Worm (Caenorhabditis elegans) whole organism, L2 larva: ENCODE data around the gene F28H6.4.

Experiments used
- C34F6.9 ChIP-seq: fragments of 150-350 bp; optimal IDR thresholded peaks from 2 replicates; lab custom pipeline; 2014; ENCODE audit warnings: missing biosample characterization, missing genetic modification characterization
- F13H6.1 ChIP-seq: sonication (generic microtip); optimal IDR thresholded peaks from 2 replicates; lab custom pipeline; 2016; ENCODE audit warnings: missing genetic modification characterization, missing compliant biosample characterization
- R02D3.7 ChIP-seq: fragments of 150-350 bp; optimal IDR thresholded peaks from 2 replicates; lab custom pipeline; 2014; ENCODE audit warnings: missing biosample characterization, missing genetic modification characterization
- Y55F3AM.14 ChIP-seq: fragments of 200-800 bp; sonication (Bioruptor generic); optimal IDR thresholded peaks from 2 replicates; lab custom pipeline; 2018; ENCODE audit warnings: mild to moderate bottlenecking, missing genetic modification characterization, missing compliant biosample characterization
- ZK546.5 ChIP-seq: sonication (generic microtip); optimal IDR thresholded peaks from 2 replicates; lab custom pipeline; 2017; ENCODE audit warnings: missing biosample characterization, missing genetic modification characterization
- alr-1 ChIP-seq: fragments of 150-350 bp; optimal IDR thresholded peaks from 2 replicates; lab custom pipeline; 2014; ENCODE audit warnings: missing biosample characterization, missing genetic modification characterization
- aly-2 ChIP-seq: fragments of 150-350 bp; optimal IDR thresholded peaks from 2 replicates; lab custom pipeline; 2014; ENCODE audit warnings: missing biosample characterization, missing genetic modification characterization
- blmp-1 ChIP-seq: sonication (generic microtip); optimal IDR thresholded peaks from 2 replicates; lab custom pipeline; 2017; ENCODE audit warnings: missing genetic modification characterization, mild to moderate bottlenecking, missing compliant biosample characterization, antibody characterized with exemption, moderate library complexity; ENCODE audit not compliant: insufficient read depth
- ceh-16 ChIP-seq: fragments of 150-350 bp; optimal IDR thresholded peaks from 2 replicates; lab custom pipeline; 2014; ENCODE audit warnings: missing biosample characterization, missing genetic modification characterization
- ceh-82 ChIP-seq: fragments of 150-350 bp; optimal IDR thresholded peaks from 2 replicates; lab custom pipeline; 2014; ENCODE audit warnings: missing biosample characterization, missing genetic modification characterization
- crh-2 ChIP-seq: sonication (generic microtip); optimal IDR thresholded peaks from 2 replicates; lab custom pipeline; 2017; ENCODE audit warnings: missing biosample characterization, missing genetic modification characterization
- dmd-4 ChIP-seq: sonication (generic microtip); optimal IDR thresholded peaks from 2 replicates; lab custom pipeline; 2017; ENCODE audit warnings: missing biosample characterization, missing genetic modification characterization
- egl-27 ChIP-seq: sonication (generic microtip); optimal IDR thresholded peaks from 3 replicates; lab custom pipeline; 2017; ENCODE audit warnings: missing biosample characterization, missing genetic modification reagents, missing genetic modification characterization
- fos-1 ChIP-seq: fragments of 150-350 bp; optimal IDR thresholded peaks from 2 replicates; lab custom pipeline; 2014; ENCODE audit warnings: missing biosample characterization, missing genetic modification characterization
- gmeb-1 ChIP-seq: fragments of 150-350 bp; optimal IDR thresholded peaks from 2 replicates; lab custom pipeline; 2014; ENCODE audit warnings: missing biosample characterization, missing genetic modification characterization
- lin-11 ChIP-seq: fragments of 150-350 bp; sonication (generic microtip); optimal IDR thresholded peaks from 2 replicates; lab custom pipeline; 2014; ENCODE audit warnings: missing biosample characterization, missing genetic modification characterization, inconsistent platforms, mixed read lengths
- lin-13 ChIP-seq: fragments of 150-350 bp; optimal IDR thresholded peaks from 2 replicates; lab custom pipeline; 2014; ENCODE audit warnings: missing biosample characterization, missing genetic modification reagents, missing genetic modification characterization
- lin-39 ChIP-seq: fragments of 150-350 bp; optimal IDR thresholded peaks from 2 replicates; lab custom pipeline; 2014; ENCODE audit warnings: missing biosample characterization, missing genetic modification reagents, missing genetic modification characterization
- lsy-2 ChIP-seq, 2 experiments: fragments of 150-350 bp in 1 of 2; sonication (generic microtip) in 1 of 2; optimal IDR thresholded peaks; 2 replicates each; lab custom pipeline; 2014 to 2017; ENCODE audit warnings: missing biosample characterization in 2 of 2, missing genetic modification characterization in 2 of 2
- mab-5 ChIP-seq: fragments of 150-350 bp; optimal IDR thresholded peaks from 2 replicates; lab custom pipeline; 2014; ENCODE audit warnings: missing biosample characterization, missing genetic modification characterization
- nhr-10 ChIP-seq: sonication (generic microtip); optimal IDR thresholded peaks from 2 replicates; lab custom pipeline; 2017; ENCODE audit warnings: missing biosample characterization, missing genetic modification characterization
- nhr-11 ChIP-seq: fragments of 150-350 bp; optimal IDR thresholded peaks from 2 replicates; lab custom pipeline; 2014; ENCODE audit warnings: missing biosample characterization, missing genetic modification characterization
- nhr-12 ChIP-seq: fragments of 150-350 bp; optimal IDR thresholded peaks from 2 replicates; lab custom pipeline; 2014; ENCODE audit warnings: missing biosample characterization, missing genetic modification characterization
- nhr-129 ChIP-seq: fragments of 150-350 bp; optimal IDR thresholded peaks from 2 replicates; lab custom pipeline; 2014; ENCODE audit warnings: missing biosample characterization, missing genetic modification characterization
- nhr-21 ChIP-seq: fragments of 150-350 bp; optimal IDR thresholded peaks from 2 replicates; lab custom pipeline; 2014; ENCODE audit warnings: missing biosample characterization, missing genetic modification characterization
- nhr-23 ChIP-seq: fragments of 150-350 bp; optimal IDR thresholded peaks from 2 replicates; lab custom pipeline; 2014; ENCODE audit warnings: missing biosample characterization, missing genetic modification reagents, missing genetic modification characterization
- nhr-237 ChIP-seq: fragments of 150-350 bp; optimal IDR thresholded peaks from 2 replicates; lab custom pipeline; 2014; ENCODE audit warnings: missing biosample characterization, missing genetic modification characterization
- nhr-6 ChIP-seq: fragments of 150-350 bp; optimal IDR thresholded peaks from 2 replicates; lab custom pipeline; 2014; ENCODE audit warnings: missing biosample characterization, missing genetic modification characterization
- sem-4 ChIP-seq: fragments of 150-350 bp; optimal IDR thresholded peaks from 2 replicates; lab custom pipeline; 2014; ENCODE audit warnings: missing biosample characterization, missing genetic modification reagents, missing genetic modification characterization
- skn-1 ChIP-seq: sonication (generic microtip); optimal IDR thresholded peaks from 2 replicates; lab custom pipeline; 2017; ENCODE audit warnings: missing biosample characterization, missing genetic modification characterization
- sma-3 ChIP-seq: sonication (generic microtip); optimal IDR thresholded peaks from 2 replicates; lab custom pipeline; 2016; ENCODE audit warnings: missing genetic modification reagents, missing genetic modification characterization, missing compliant biosample characterization
- sma-9 ChIP-seq, 2 experiments: fragments of 150-350 bp in 1 of 2; sonication (generic microtip) in 1 of 2; optimal IDR thresholded peaks; 2 replicates each; lab custom pipeline; 2014 to 2016; ENCODE audit warnings: missing genetic modification characterization in 2 of 2, mild to moderate bottlenecking in 1 of 2, missing biosample characterization in 1 of 2, missing compliant biosample characterization in 1 of 2, missing genetic modification reagents in 1 of 2, moderate library complexity in 1 of 2
- snpc-4 ChIP-seq: fragments of 150-350 bp; optimal IDR thresholded peaks from 2 replicates; lab custom pipeline; 2014; ENCODE audit warnings: missing biosample characterization, missing genetic modification characterization
- unc-39 ChIP-seq: fragments of 150-350 bp; optimal IDR thresholded peaks from 2 replicates; lab custom pipeline; 2014; ENCODE audit warnings: missing biosample characterization, missing genetic modification characterization
- unc-55 ChIP-seq: fragments of 150-350 bp; sonication (generic microtip); optimal IDR thresholded peaks from 3 replicates; lab custom pipeline; 2014; ENCODE audit warnings: missing biosample characterization, missing genetic modification reagents, missing genetic modification characterization
- ztf-1 ChIP-seq: fragments of 200-800 bp; sonication (Bioruptor generic); conservative IDR thresholded peaks from 2 replicates; pipeline ENCODE4 v1.3.6; 2022; ENCODE audit warnings: missing genetic modification characterization, missing compliant biosample characterization
- ztf-4 ChIP-seq: fragments of 150-350 bp; optimal IDR thresholded peaks from 2 replicates; lab custom pipeline; 2014; ENCODE audit warnings: missing biosample characterization, missing genetic modification characterization

F28H6.4 gene

ce11 chrX:14101986-14102385 is 25.7 kb upstream of the F28H6.4 start, which contains the start of gene F16B12.6 (continued):
- TF ChIP-seq lin-39 = no peak
- TF ChIP-seq nhr-237 (tag; lab: Kevin White, UChicago) = no peak
- no peak for TF ChIP-seq dmd-4 (tag; lab: Kevin White, UChicago)
- TF ChIP-seq mab-5 (tag; lab: Kevin White, UChicago) = peak; percentile 59
- TF ChIP-seq, all 48 proteins: peak for 19

ce11 chrX:14102474-14102873 is 25.2 kb upstream of the F28H6.4 start:
- no peak for TF ChIP-seq nhr-10
- no peak for TF ChIP-seq aly-2 (tag; lab: Kevin White, UChicago)
- no peak for TF ChIP-seq nhr-23 (tag; lab: Kevin White, UChicago)
- TF ChIP-seq ztf-4 (tag; lab: Kevin White, UChicago) = no peak
- TF ChIP-seq blmp-1 = no peak
- TF ChIP-seq sem-4 (tag; lab: Kevin White, UChicago) = no peak
- no peak for TF ChIP-seq lin-13 (GFP tag; lab: Kevin White, UChicago)
- no peak for TF ChIP-seq F13H6.1 (tag; lab: Kevin White, UChicago)
- TF ChIP-seq lsy-2 (tag; optimal IDR thresholded peaks at IDR 0.05; lab: Kevin White, UChicago) = no peak
- TF ChIP-seq nhr-21 (tag; lab: Kevin White, UChicago) = no peak
- no peak for TF ChIP-seq ceh-82
- TF ChIP-seq fos-1 = no peak
- no peak for TF ChIP-seq ceh-16 (tag; lab: Kevin White, UChicago)
- TF ChIP-seq C34F6.9 (tag; lab: Kevin White, UChicago) = no peak
- TF ChIP-seq snpc-4 = no peak

ce11 chrX:14108245-14108644 is 19.4 kb upstream of the F28H6.4 start, which contains the start of gene F16B12.7:
Gene F16B12.7 (plus strand): TSS chrX:14108545.
- TF ChIP-seq unc-39 (no peak), crh-2 (tag; lab: Kevin White, UChicago) (no peak), egl-27 (no peak), lin-13 (GFP tag; lab: Kevin White, UChicago) (no peak), blmp-1 (no peak), lin-11 (tag; lab: Kevin White, UChicago) (no peak)
- TF ChIP-seq, all 48 proteins: peak for 0

- TF ChIP-seq ceh-82 (no peak), lin-13 (GFP tag; lab: Kevin White, UChicago) (no peak), sma-3 (GFP tag; lab: Kevin White, UChicago) (no peak), ceh-16 (tag; lab: Kevin White, UChicago) (no peak), skn-1 (no peak), R02D3.7 (tag; lab: Kevin White, UChicago) (no peak), alr-1 (tag; lab: Kevin White, UChicago) (no peak), ztf-1 (GFP tag; lab: Robert Waterston, UW) (no peak)
These were observed 14.3 kb upstream of the F28H6.4 start, which contains the start of gene nhr-281 for ce11 chrX:14113347-14113746. Gene nhr-281 (minus strand): TSS chrX:14113447.

- peak; percentile 50 for TF ChIP-seq sma-3 (GFP tag; lab: Kevin White, UChicago)
- peak; percentile 20 for TF ChIP-seq unc-55
- TF ChIP-seq ZK546.5 (tag; lab: Kevin White, UChicago) = no peak
- TF ChIP-seq gmeb-1 (tag; lab: Kevin White, UChicago) = no peak
- peak; percentile 61 for TF ChIP-seq sma-9 (GFP tag; optimal IDR thresholded peaks at IDR 0.05; lab: Kevin White, UChicago)
- no peak for TF ChIP-seq sma-9 (tag; optimal IDR thresholded peaks at IDR 0.05; lab: Kevin White, UChicago)
- TF ChIP-seq nhr-6 = no peak
- peak; percentile 25 for TF ChIP-seq nhr-11 (tag; lab: Kevin White, UChicago)
- no peak for TF ChIP-seq sem-4 (tag; lab: Kevin White, UChicago)
- no peak for TF ChIP-seq nhr-12 (tag; lab: Kevin White, UChicago)
- peak; percentile 11 for TF ChIP-seq crh-2 (tag; lab: Kevin White, UChicago)
- peak; percentile 30 for TF ChIP-seq F13H6.1 (tag; lab: Kevin White, UChicago)
- peak; percentile 57 for TF ChIP-seq fos-1
- TF ChIP-seq lin-13 (GFP tag; lab: Kevin White, UChicago) = peak; percentile 29
- TF ChIP-seq Y55F3AM.14 = peak; percentile 42
- peak; percentile 51 for TF ChIP-seq nhr-21 (tag; lab: Kevin White, UChicago)
- no peak for TF ChIP-seq alr-1 (tag; lab: Kevin White, UChicago)
- peak; percentile 54 for TF ChIP-seq nhr-129 (tag; lab: Kevin White, UChicago)
These were observed 12.1 kb upstream of the F28H6.4 start, which contains the start of gene F28H6.7 for ce11 chrX:14115480-14116161. Gene F28H6.7 (plus strand): TSS chrX:14116111.
